Worm (Caenorhabditis elegans): Measurements from ENCODE around the gene K02E7.10.

Gene K02E7.10

DNA sequence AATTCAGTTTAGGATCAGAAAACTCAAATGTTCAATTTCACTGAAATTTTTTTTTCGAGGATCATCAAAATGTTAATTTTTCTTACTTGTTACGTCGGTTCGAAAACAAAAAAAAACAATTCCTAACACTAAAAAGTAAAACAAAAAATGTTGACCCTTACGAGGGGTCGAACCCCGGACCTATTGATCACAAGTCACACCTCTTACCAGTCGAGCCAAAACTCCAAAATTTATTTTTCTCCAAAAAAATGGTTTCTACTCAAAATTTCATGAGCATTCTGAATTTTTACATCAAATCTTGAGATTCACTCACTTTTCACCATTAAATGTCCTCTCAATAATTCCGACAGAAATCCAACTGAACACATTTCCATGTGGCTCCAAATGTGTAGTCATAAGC, 35.4 kb upstream of the K02E7.10 start:
- TF ChIP-seq lin-38 (GFP tag; IDR thresholded peaks at IDR 0.05) (0 out of 2 replicates have a peak, but pooled peaks have one; percentile 18), lir-3 (tag; optimal IDR thresholded peaks at IDR 0.05) (no peak)

DNA sequence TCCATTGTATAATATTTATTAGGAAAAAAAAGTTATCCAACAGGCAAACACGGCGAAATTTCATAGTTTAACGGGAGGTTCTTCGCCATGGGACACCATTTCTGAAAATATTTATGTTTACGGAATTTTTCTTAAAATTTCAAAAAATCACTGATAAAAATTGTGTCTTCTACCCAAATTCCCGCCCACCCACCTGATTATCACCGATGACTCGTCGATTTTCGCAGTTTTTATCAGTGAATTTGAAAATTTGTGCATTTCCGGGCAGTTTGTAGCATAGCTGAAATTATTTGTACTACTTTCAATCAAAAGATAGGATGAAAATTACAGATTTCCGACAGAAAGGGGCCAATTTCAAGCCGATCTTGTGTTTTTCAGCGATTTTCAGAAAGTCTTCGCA, 34.6 kb upstream of the K02E7.10 start:
- TF ChIP-seq nhr-28 (tag; optimal IDR thresholded peaks at IDR 0.05) (peak; percentile 74), unc-39 (tag; optimal IDR thresholded peaks at IDR 0.05) (no peak), daf-8 (GFP tag; IDR thresholded peaks at IDR 0.05) (no peak), fkh-10 (GFP tag; optimal IDR thresholded peaks at IDR 0.05) (no peak), lin-1 (GFP tag; IDR thresholded peaks at IDR 0.05) (peak; percentile 51; the same call in 1 of the 2 replicates), hlh-11 (tag; optimal IDR thresholded peaks at IDR 0.05) (peak; percentile 64), zip-2 (tag; optimal IDR thresholded peaks at IDR 0.05) (no peak), mdl-1 (tag; optimal IDR thresholded peaks at IDR 0.05) (no peak), daf-16 (GFP tag; optimal IDR thresholded peaks at IDR 0.05) (no peak), daf-16 (tag; optimal IDR thresholded peaks at IDR 0.05) (peak; percentile 51), nhr-77 (tag; optimal IDR thresholded peaks at IDR 0.05) (peak; percentile 10), dmd-6 (GFP tag; IDR thresholded peaks at IDR 0.05) (peak; percentile 79), ceh-32 (tag; optimal IDR thresholded peaks at IDR 0.05; ENCODE audit: poor library complexity) (no peak), nhr-42 (GFP tag; IDR thresholded peaks at IDR 0.05) (no peak), ceh-82 (tag; optimal IDR thresholded peaks at IDR 0.05) (no peak), ama-1 (optimal IDR thresholded peaks at IDR 0.05) (no peak), saeg-2 (GFP tag; IDR thresholded peaks at IDR 0.05) (no peak), ZK546.5 (tag; optimal IDR thresholded peaks at IDR 0.05) (no peak), spr-1 (tag; optimal IDR thresholded peaks at IDR 0.05) (no peak), skn-1 (tag; optimal IDR thresholded peaks at IDR 0.05) (no peak), duxl-1 (tag; optimal IDR thresholded peaks at IDR 0.05; ENCODE audit: poor library complexity) (no peak), F10B5.3 (tag; optimal IDR thresholded peaks at IDR 0.05) (no peak), rbr-2 (tag; optimal IDR thresholded peaks at IDR 0.05) (no peak), tag-97 (GFP tag; IDR thresholded peaks at IDR 0.05) (no peak), lin-29 (GFP tag; IDR thresholded peaks at IDR 0.05) (no peak), dpl-1 (GFP tag; optimal IDR thresholded peaks at IDR 0.05) (no peak), ceh-62 (tag; optimal IDR thresholded peaks at IDR 0.05) (no peak), unc-62 (GFP tag; optimal IDR thresholded peaks at IDR 0.05 in 1 of 2) (no peak), unc-62 (tag; optimal IDR thresholded peaks at IDR 0.05) (no peak), php-3 (GFP tag; IDR thresholded peaks at IDR 0.05) (no peak), pha-4 (GFP tag; IDR thresholded peaks at IDR 0.05) (no peak), pha-4 (tag; optimal IDR thresholded peaks at IDR 0.05) (no peak), nhr-111 (GFP tag; optimal IDR thresholded peaks at IDR 0.05) (no peak), mes-2 (tag; optimal IDR thresholded peaks at IDR 0.05; ENCODE audit: poor library complexity, severe bottlenecking) (no peak), vab-7 (GFP tag; IDR thresholded peaks at IDR 0.05) (no peak), egl-27 (tag; optimal IDR thresholded peaks at IDR 0.05) (no peak), lsy-2 (tag; optimal IDR thresholded peaks at IDR 0.05) (no peak), nhr-10 (tag; optimal IDR thresholded peaks at IDR 0.05) (no peak), zip-11 (GFP tag; IDR thresholded peaks at IDR 0.05) (no peak), ztf-7 (tag; optimal IDR thresholded peaks at IDR 0.05) (no peak), gei-8 (GFP tag; optimal IDR thresholded peaks at IDR 0.05) (no peak), attf-4 (tag; optimal IDR thresholded peaks at IDR 0.05) (no peak), Y5F2A.4 (GFP tag; optimal IDR thresholded peaks at IDR 0.05) (no peak), nhr-6 (tag; optimal IDR thresholded peaks at IDR 0.05) (no peak), pqm-1 (tag; optimal IDR thresholded peaks at IDR 0.05) (peak; percentile 76), ztf-11 (tag; optimal IDR thresholded peaks at IDR 0.05) (no peak), aly-2 (tag; optimal IDR thresholded peaks at IDR 0.05) (no peak), madf-9 (GFP tag; conservative IDR thresholded peaks at IDR 0.05) (no peak), ctbp-1 (GFP tag; IDR thresholded peaks at IDR 0.05) (no peak)

All from whole organism, L4 larva.